Worm (Caenorhabditis elegans): Measurements from ENCODE around the gene F35A5.5.

ce11 chrX:3824907-3825689 lies 29.6 kb upstream of the F35A5.5 start:
- TF ChIP-seq nhr-11 (tag; optimal IDR thresholded peaks at IDR 0.05) (no peak), unc-62 (GFP tag; optimal IDR thresholded peaks at IDR 0.05) (no peak), ztf-1 (GFP tag; conservative IDR thresholded peaks at IDR 0.05) (no peak), ztf-4 (tag; optimal IDR thresholded peaks at IDR 0.05) (no peak)
